Fruit fly (Drosophila melanogaster): ENCODE data around the gene Crk.

Gene Crk

DNA sequence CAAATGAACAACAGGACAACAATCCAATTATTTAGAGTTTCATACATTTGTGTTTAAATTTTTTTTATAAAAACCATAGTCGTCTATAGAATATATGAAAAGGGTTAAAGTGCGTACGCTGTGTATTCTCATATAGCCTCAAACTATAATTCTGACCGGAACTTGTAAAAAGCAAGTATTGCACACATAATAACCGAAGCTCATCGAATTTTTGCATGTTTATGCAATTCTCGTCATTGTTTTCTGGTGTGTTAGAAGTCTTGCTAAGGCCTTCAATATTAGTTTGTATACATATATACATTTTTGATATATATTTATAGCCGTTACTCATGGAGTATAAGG lies 30.1 kb upstream of the Crk start (continued):
- TF ChIP-seq CG17802 (tag; optimal IDR thresholded peaks at IDR 0.05): peak; percentile 86
- no peak for TF ChIP-seq Ssrp (tag; optimal IDR thresholded peaks at IDR 0.05)
- no peak for TF ChIP-seq Aef1 (GFP tag; IDR thresholded peaks at IDR 0.05)
- TF ChIP-seq tap (tag; optimal IDR thresholded peaks at IDR 0.05): no peak
- no peak for TF ChIP-seq CG7271 (tag; optimal IDR thresholded peaks at IDR 0.05)
- peak; percentile 84 for TF ChIP-seq CG30020 (tag; optimal IDR thresholded peaks at IDR 0.05)
- TF ChIP-seq CG10274 (GFP tag; optimal IDR thresholded peaks at IDR 0.05): no peak
- no peak for TF ChIP-seq CG1792 (GFP tag; optimal IDR thresholded peaks at IDR 0.05)
- TF ChIP-seq Sry-β (GFP tag; optimal IDR thresholded peaks at IDR 0.05): no peak
- TF ChIP-seq CG7357 (GFP tag; IDR thresholded peaks at IDR 0.05): peak; percentile 9; the same call in 1 of the 3 replicates
- TF ChIP-seq H2.0 (GFP tag; IDR thresholded peaks at IDR 0.05): no peak
- TF ChIP-seq mld (GFP tag; IDR thresholded peaks at IDR 0.05; ENCODE audit: partially characterized antibody): no peak
- no peak for TF ChIP-seq Scr (GFP tag; IDR thresholded peaks at IDR 0.05; ENCODE audit: partially characterized antibody)

DNA sequence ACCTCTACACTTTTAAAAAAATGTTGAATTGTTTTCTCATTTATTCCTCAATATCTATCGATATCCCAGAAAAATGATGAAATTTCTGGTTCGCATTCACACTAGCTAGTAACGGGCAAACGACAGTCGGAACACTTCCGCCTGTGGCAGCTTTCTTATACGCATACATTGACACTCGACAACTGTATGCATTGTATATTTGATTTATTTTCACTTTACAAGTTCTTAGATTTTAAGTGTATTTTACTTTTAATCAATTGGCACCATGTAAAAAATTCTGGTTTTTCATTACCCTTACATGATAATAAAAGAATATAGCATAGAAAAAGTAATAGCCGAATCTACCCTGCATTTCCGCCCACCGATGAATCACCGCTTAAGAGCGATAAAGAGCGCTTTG lies 29.2 kb upstream of the Crk start:
- TF ChIP-seq hb (GFP tag; IDR thresholded peaks at IDR 0.05; ENCODE audit: partially characterized antibody): no peak
- no peak for TF ChIP-seq CG7987 (GFP tag; optimal IDR thresholded peaks at IDR 0.05)
- TF ChIP-seq CG17802 (tag; optimal IDR thresholded peaks at IDR 0.05): peak; percentile 92
- TF ChIP-seq CG8388 (GFP tag; optimal IDR thresholded peaks at IDR 0.05): no peak
- TF ChIP-seq Atf-2 (GFP tag; optimal IDR thresholded peaks at IDR 0.05): no peak
- no peak for TF ChIP-seq Xrp1 (GFP tag; IDR thresholded peaks at IDR 0.05)
- TF ChIP-seq CG17829 (tag; optimal IDR thresholded peaks at IDR 0.05): no peak
- no peak for TF ChIP-seq peb (GFP tag; IDR thresholded peaks at IDR 0.05)
- no peak for TF ChIP-seq Sin3A (optimal IDR thresholded peaks at IDR 0.05)
- TF ChIP-seq CG15011 (GFP tag; optimal IDR thresholded peaks at IDR 0.05): no peak
- no peak for TF ChIP-seq CG9215 (GFP tag; IDR thresholded peaks at IDR 0.05)
- no peak for TF ChIP-seq sob (GFP tag; IDR thresholded peaks at IDR 0.05)
- TF ChIP-seq lilli (GFP tag; optimal IDR thresholded peaks at IDR 0.05): no peak
- TF ChIP-seq gfzf (GFP tag; optimal IDR thresholded peaks at IDR 0.05): no peak
- peak; percentile 33 for TF ChIP-seq Ets97D (GFP tag; optimal IDR thresholded peaks at IDR 0.05)
- peak; percentile 1 for TF ChIP-seq cg (GFP tag; optimal IDR thresholded peaks at IDR 0.05)
- no peak for TF ChIP-seq mld (GFP tag; IDR thresholded peaks at IDR 0.05; ENCODE audit: partially characterized antibody)
- TF ChIP-seq CG32532 (GFP tag; IDR thresholded peaks at IDR 0.05): no peak
- TF ChIP-seq lab (GFP tag; optimal IDR thresholded peaks at IDR 0.05): no peak
- TF ChIP-seq CG2199 (GFP tag; IDR thresholded peaks at IDR 0.05): no peak
- no peak for TF ChIP-seq kni (GFP tag; optimal IDR thresholded peaks at IDR 0.05)
- TF ChIP-seq CG12391 (tag; optimal IDR thresholded peaks at IDR 0.05): no peak
- TF ChIP-seq nerfin-1 (tag; optimal IDR thresholded peaks at IDR 0.05): no peak
- peak; percentile 80 for TF ChIP-seq Med (GFP tag)
- no peak for TF ChIP-seq psq (GFP tag; optimal IDR thresholded peaks at IDR 0.05)
- TF ChIP-seq CG12299 (tag; optimal IDR thresholded peaks at IDR 0.05): no peak
- TF ChIP-seq CG11723 (GFP tag; optimal IDR thresholded peaks at IDR 0.05): peak; percentile 73
- TF ChIP-seq Bdp1 (GFP tag; optimal IDR thresholded peaks at IDR 0.05): no peak
- TF ChIP-seq dysf (GFP tag; IDR thresholded peaks at IDR 0.05): no peak
- peak; percentile 85 for TF ChIP-seq sens (GFP tag)
- no peak for TF ChIP-seq Hr51 (GFP tag; optimal IDR thresholded peaks at IDR 0.05)
- TF ChIP-seq Eip74EF (GFP tag; optimal IDR thresholded peaks at IDR 0.05): peak in 1 of 2 experiments; percentile 16
- no peak for TF ChIP-seq Dp (GFP tag; optimal IDR thresholded peaks at IDR 0.05)
- no peak for TF ChIP-seq gsb (GFP tag; IDR thresholded peaks at IDR 0.05)
- TF ChIP-seq eve (GFP tag; optimal IDR thresholded peaks at IDR 0.05): peak in 1 of 2 experiments; percentile 21
- no peak for TF ChIP-seq oc (tag; optimal IDR thresholded peaks at IDR 0.05)
- TF ChIP-seq CG8089 (GFP tag; optimal IDR thresholded peaks at IDR 0.05): no peak
- TF ChIP-seq sna (GFP tag; IDR thresholded peaks at IDR 0.05; ENCODE audit: partially characterized antibody): no peak
- no peak for TF ChIP-seq CG32772 (GFP tag; IDR thresholded peaks at IDR 0.05)

All from whole organism, embryonic.